Fruit fly (Drosophila melanogaster) whole organism, adult: Measurements from ENCODE around the gene CG5386.

Experiments used
- CG11617 ChIP-seq: fragments of 200-800 bp; sonication (Bioruptor generic); optimal IDR thresholded peaks from 2 replicates; lab custom pipeline; 2017; ENCODE audit warnings: mild to moderate bottlenecking, missing biosample characterization, missing genetic modification reagents, missing genetic modification characterization
- CG12768 ChIP-seq: fragments of 200-800 bp; sonication (Bioruptor generic); optimal IDR thresholded peaks from 2 replicates; lab custom pipeline; 2017; ENCODE audit warnings: missing biosample characterization, missing genetic modification characterization, mild to moderate bottlenecking, moderate library complexity, missing genetic modification reagents
- CG14711 ChIP-seq: fragments of 200-800 bp; sonication (Bioruptor generic); optimal IDR thresholded peaks from 2 replicates; lab custom pipeline; 2018; ENCODE audit warnings: missing biosample characterization, mild to moderate bottlenecking, missing genetic modification characterization, moderate library complexity
- CG1620 ChIP-seq: fragments of 200-800 bp; sonication (Bioruptor generic); optimal IDR thresholded peaks from 2 replicates; lab custom pipeline; 2016; ENCODE audit warnings: missing biosample characterization, missing genetic modification characterization
- CG33017 ChIP-seq: fragments of 200-800 bp; sonication (Bioruptor generic); optimal IDR thresholded peaks from 2 replicates; lab custom pipeline; 2018; ENCODE audit warnings: missing biosample characterization, mild to moderate bottlenecking, missing genetic modification characterization, moderate library complexity
- CG5204 ChIP-seq: fragments of 200-800 bp; sonication (Bioruptor generic); optimal IDR thresholded peaks from 2 replicates; lab custom pipeline; 2016; ENCODE audit warnings: missing biosample characterization, missing genetic modification characterization
- Clk ChIP-seq: fragments of 200-800 bp; sonication (Bioruptor generic); optimal IDR thresholded peaks from 2 replicates; lab custom pipeline; 2017; ENCODE audit warnings: missing biosample characterization, missing genetic modification characterization
- Crg-1 ChIP-seq: fragments of 200-800 bp; sonication (Bioruptor generic); optimal IDR thresholded peaks from 2 replicates; lab custom pipeline; 2016; ENCODE audit warnings: missing biosample characterization, missing genetic modification characterization
- bab1 ChIP-seq: fragments of 200-800 bp; sonication (Bioruptor generic); optimal IDR thresholded peaks from 3 replicates; lab custom pipeline; 2019; ENCODE audit warnings: missing biosample characterization, mild to moderate bottlenecking, missing genetic modification characterization, moderate library complexity
- cnc ChIP-seq, 2 experiments: fragments of >200 bp; optimal IDR thresholded peaks; 2 replicates each; lab custom pipeline; 2017
- kay ChIP-seq: fragments of 200-800 bp; sonication (Bioruptor generic); peaks from one replicate; lab custom pipeline; 2016; ENCODE audit warnings: missing biosample characterization, missing genetic modification characterization, borderline replicate concordance
- ovo ChIP-seq: fragments of 200-800 bp; sonication (Bioruptor generic); optimal IDR thresholded peaks from 2 replicates; lab custom pipeline; 2016; ENCODE audit warnings: missing biosample characterization, missing genetic modification characterization
- tj ChIP-seq: fragments of 200-800 bp; sonication (Bioruptor generic); optimal IDR thresholded peaks from 3 replicates; lab custom pipeline; 2017; ENCODE audit warnings: missing biosample characterization, mild to moderate bottlenecking, missing genetic modification characterization, moderate library complexity
- toe ChIP-seq: fragments of 200-800 bp; sonication (Bioruptor generic); optimal IDR thresholded peaks from 2 replicates; lab custom pipeline; 2016; ENCODE audit warnings: missing biosample characterization, missing genetic modification characterization

dm6 chr3R:22357942-22358341, 15.9 kb upstream of the CG5386 start:
- TF ChIP-seq Crg-1 (GFP tag; lab: Kevin White, UChicago): no peak
- no peak for TF ChIP-seq CG12768 (GFP tag; lab: Kevin White, UChicago)
- no peak for TF ChIP-seq toe (GFP tag; lab: Kevin White, UChicago)
- TF ChIP-seq ovo: no peak
- TF ChIP-seq Clk (GFP tag; lab: Kevin White, UChicago): no peak
- TF ChIP-seq kay (GFP tag; lab: Kevin White, UChicago): no peak
- no peak for TF ChIP-seq CG1620 (GFP tag; lab: Kevin White, UChicago)
- no peak for TF ChIP-seq CG33017
- TF ChIP-seq bab1 (GFP tag; lab: Kevin White, UChicago): no peak
- no peak for TF ChIP-seq CG5204
- TF ChIP-seq tj (GFP tag; lab: Kevin White, UChicago): no peak
- TF ChIP-seq CG14711 (tag; lab: Kevin White, UChicago): no peak
- no peak for TF ChIP-seq cnc (optimal IDR thresholded peaks at IDR 0.05; lab: Kevin White, UChicago)
- TF ChIP-seq CG11617 (GFP tag; lab: Kevin White, UChicago): no peak
